Fruit fly (Drosophila melanogaster) whole organism, wandering third instar larva: ENCODE results near the gene Nmt.

ENCODE experiments used
- Abd-B ChIP-seq: fragments of >200 bp; optimal IDR thresholded peaks from 2 replicates; lab custom pipeline; 2017; ENCODE audit warnings: missing biosample characterization, missing genetic modification characterization
- CG32264 ChIP-seq: fragments of 200-800 bp; sonication (Bioruptor generic); optimal IDR thresholded peaks from 2 replicates; lab custom pipeline; 2016; ENCODE audit warnings: missing biosample characterization, missing genetic modification characterization
- CG9705 ChIP-seq: fragments of 200-800 bp; sonication (Bioruptor generic); optimal IDR thresholded peaks from 2 replicates; lab custom pipeline; 2018; ENCODE audit warnings: missing biosample characterization, mild to moderate bottlenecking, missing genetic modification characterization
- CrebA ChIP-seq: fragments of 200-800 bp; sonication (Bioruptor generic); optimal IDR thresholded peaks from 2 replicates; lab custom pipeline; 2016; ENCODE audit warnings: missing biosample characterization, mild to moderate bottlenecking, missing genetic modification characterization, borderline replicate concordance
- Dfd ChIP-seq: fragments of >200 bp; optimal IDR thresholded peaks from 2 replicates; lab custom pipeline; 2017; ENCODE audit warnings: missing biosample characterization, missing genetic modification characterization
- Dif ChIP-seq: fragments of 200-275, 200-300 bp; sonication (Bioruptor generic); optimal IDR thresholded peaks from 2 replicates; lab custom pipeline; 2018; ENCODE audit warnings: missing biosample characterization, missing genetic modification characterization; ENCODE audit not compliant: partially characterized antibody
- GATAd ChIP-seq: sonication (Bioruptor generic); optimal IDR thresholded peaks from 2 replicates; lab custom pipeline; 2016; ENCODE audit warnings: missing biosample characterization, missing genetic modification characterization
- HLH106 ChIP-seq: fragments of 200-800 bp; optimal IDR thresholded peaks from 3 replicates; lab custom pipeline; 2019; ENCODE audit warnings: missing biosample characterization, mild to moderate bottlenecking, missing genetic modification characterization, moderate library complexity
- Hnf4 ChIP-seq: fragments of 200-800 bp; sonication (Bioruptor generic); optimal IDR thresholded peaks from 2 replicates; lab custom pipeline; 2016; ENCODE audit warnings: missing biosample characterization, mild to moderate bottlenecking, missing genetic modification characterization
- Hr78 ChIP-seq: fragments of >200 bp; optimal IDR thresholded peaks from 2 replicates; lab custom pipeline; 2017; ENCODE audit warnings: missing biosample characterization, missing genetic modification characterization
- Hr83 ChIP-seq: fragments of 200-300 bp; sonication (Bioruptor generic); optimal IDR thresholded peaks from 2 replicates; lab custom pipeline; 2016; ENCODE audit warnings: missing biosample characterization, mild to moderate bottlenecking, missing genetic modification characterization, moderate library complexity; ENCODE audit not compliant: poor library complexity, severe bottlenecking
- Mio ChIP-seq: sonication (Bioruptor generic); optimal IDR thresholded peaks from 2 replicates; lab custom pipeline; 2016; ENCODE audit warnings: missing biosample characterization, missing genetic modification characterization
- Myc ChIP-seq: fragments of >200 bp; optimal IDR thresholded peaks from 2 replicates; lab custom pipeline; 2017
- OdsH ChIP-seq: fragments of 200-800 bp; sonication (Bioruptor generic); optimal IDR thresholded peaks from 2 replicates; lab custom pipeline; 2016; ENCODE audit warnings: missing biosample characterization, mild to moderate bottlenecking, missing genetic modification characterization
- Rel ChIP-seq, 2 experiments: fragments of 200-800 bp; sonication (Bioruptor generic) in 1 of 2; optimal IDR thresholded peaks; 2 replicates in 1 of 2; 3 replicates in 1 of 2; lab custom pipeline; 2016 to 2019; ENCODE audit warnings: mild to moderate bottlenecking in 2 of 2, missing biosample characterization in 2 of 2, missing genetic modification characterization in 2 of 2, moderate library complexity in 1 of 2
- Sp1 ChIP-seq: fragments of 200-800 bp; sonication (Bioruptor generic); optimal IDR thresholded peaks from 3 replicates; lab custom pipeline; 2019; ENCODE audit warnings: missing biosample characterization, mild to moderate bottlenecking, missing genetic modification characterization, moderate library complexity
- Vsx2 ChIP-seq: fragments of 200-300, 225-300 bp; sonication (Bioruptor generic); optimal IDR thresholded peaks from 2 replicates; lab custom pipeline; 2018; ENCODE audit warnings: missing biosample characterization, missing genetic modification characterization; ENCODE audit not compliant: partially characterized antibody
- br ChIP-seq: fragments of 200-800 bp; sonication (Bioruptor generic); optimal IDR thresholded peaks from 2 replicates; lab custom pipeline; 2016; ENCODE audit warnings: missing biosample characterization, missing genetic modification characterization
- dmrt93B ChIP-seq: fragments of 200-800 bp; sonication (Bioruptor generic); optimal IDR thresholded peaks from 2 replicates; lab custom pipeline; 2018; ENCODE audit warnings: missing biosample characterization, mild to moderate bottlenecking, missing genetic modification characterization
- ey ChIP-seq: fragments of 200-800 bp; sonication (Bioruptor generic); optimal IDR thresholded peaks from 2 replicates; lab custom pipeline; 2016; ENCODE audit warnings: missing biosample characterization, missing genetic modification characterization
- foxo ChIP-seq, 2 experiments: fragments of 200-800 bp; sonication (Bioruptor generic); optimal IDR thresholded peaks; 2 replicates in 1 of 2; 3 replicates in 1 of 2; lab custom pipeline; 2016 to 2017; ENCODE audit warnings: missing biosample characterization in 2 of 2, missing genetic modification characterization in 2 of 2
- fru ChIP-seq: fragments of 200-800 bp; sonication (Bioruptor generic); optimal IDR thresholded peaks from 3 replicates; lab custom pipeline; 2016; ENCODE audit warnings: missing biosample characterization, mild to moderate bottlenecking, missing genetic modification characterization
- h ChIP-seq: fragments of 200-800 bp; sonication (Bioruptor generic); optimal IDR thresholded peaks from 3 replicates; lab custom pipeline; 2016; ENCODE audit warnings: missing biosample characterization, mild to moderate bottlenecking, missing genetic modification characterization
- jim ChIP-seq: fragments of 175-275, 200-325 bp; sonication (Bioruptor generic); optimal IDR thresholded peaks from 2 replicates; lab custom pipeline; 2016; ENCODE audit warnings: missing biosample characterization, mild to moderate bottlenecking, missing genetic modification characterization
- lola ChIP-seq: fragments of >200 bp; optimal IDR thresholded peaks from 2 replicates; lab custom pipeline; 2017; ENCODE audit warnings: missing biosample characterization, missing genetic modification characterization
- pan ChIP-seq: fragments of >200 bp; optimal IDR thresholded peaks from 2 replicates; lab custom pipeline; 2017
- psq ChIP-seq: fragments of 200-800 bp; sonication (Bioruptor generic); optimal IDR thresholded peaks from 3 replicates; lab custom pipeline; 2017; ENCODE audit warnings: missing biosample characterization, mild to moderate bottlenecking, missing genetic modification characterization, moderate library complexity
- rgr ChIP-seq: fragments of 200-800 bp; sonication (Bioruptor generic); optimal IDR thresholded peaks from 3 replicates; lab custom pipeline; 2016; ENCODE audit warnings: missing biosample characterization, mild to moderate bottlenecking, missing genetic modification characterization
- sage ChIP-seq: fragments of 200-800 bp; sonication (Bioruptor generic); optimal IDR thresholded peaks from 2 replicates; lab custom pipeline; 2016; ENCODE audit warnings: missing biosample characterization, mild to moderate bottlenecking, missing genetic modification characterization
- sv ChIP-seq: fragments of 200-800 bp; sonication (Bioruptor generic); optimal IDR thresholded peaks from 3 replicates; lab custom pipeline; 2016; ENCODE audit warnings: missing biosample characterization, missing genetic modification characterization
- tai ChIP-seq: sonication (Bioruptor generic); optimal IDR thresholded peaks from 2 replicates; lab custom pipeline; 2016; ENCODE audit warnings: missing biosample characterization, missing genetic modification characterization
- usp ChIP-seq: fragments of >200 bp; optimal IDR thresholded peaks from 2 replicates; lab custom pipeline; 2017; ENCODE audit warnings: missing biosample characterization, missing genetic modification characterization
- woc ChIP-seq: sonication (Bioruptor generic); optimal IDR thresholded peaks from 2 replicates; lab custom pipeline; 2016; ENCODE audit warnings: missing biosample characterization, mild to moderate bottlenecking, missing genetic modification characterization

Nmt gene

DNA sequence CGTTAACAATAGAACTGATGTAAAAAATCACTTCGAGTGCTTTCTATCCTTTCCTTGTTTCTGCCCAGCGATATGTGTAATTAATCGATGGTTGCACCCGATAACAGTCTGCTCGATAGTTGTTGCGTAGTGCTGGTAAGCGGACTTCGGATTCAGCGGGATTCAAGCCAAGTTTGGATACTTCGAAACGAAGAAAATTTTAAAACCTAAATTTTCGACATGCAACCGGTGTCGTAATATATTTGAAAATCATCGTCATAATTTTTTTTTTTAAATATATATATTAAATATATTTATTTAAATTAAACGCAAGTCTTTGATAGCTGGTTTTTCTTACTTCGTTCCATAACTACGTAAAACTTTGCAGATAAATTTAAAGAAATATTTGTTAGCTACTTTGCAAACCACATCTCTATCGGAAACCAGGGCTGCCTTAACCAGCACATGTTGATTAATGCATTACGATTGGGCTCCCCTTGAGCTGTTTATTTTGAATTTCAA, 19.6 kb upstream of the Nmt start, which contains the start of the genes UbcE2M and Dhps:
Gene UbcE2M, minus strand, starts transcription at position 209 of the 501 bp plus-strand sequence.
Gene Dhps, plus strand, starts transcription at position 429 of the 501 bp plus-strand sequence.
- TF ChIP-seq GATAd (peak; percentile 0), woc (GFP tag; lab: Kevin White, UChicago) (peak; percentile 46), CrebA (no peak), pan (lab: Kevin White, UChicago) (no peak), rgr (GFP tag; lab: Kevin White, UChicago) (peak; percentile 72), CG9705 (GFP tag; lab: Kevin White, UChicago) (peak; percentile 67), Rel (GFP tag; optimal IDR thresholded peaks at IDR 0.05; lab: Kevin White, UChicago) (no peak), Rel (tag; optimal IDR thresholded peaks at IDR 0.05; lab: Kevin White, UChicago) (no peak), Mio (GFP tag; lab: Kevin White, UChicago) (no peak), psq (peak; percentile 78), Vsx2 (GFP tag; lab: Kevin White, UChicago) (no peak), h (GFP tag; lab: Kevin White, UChicago) (peak; percentile 68), Sp1 (GFP tag; lab: Kevin White, UChicago) (peak; percentile 76), foxo (GFP tag; optimal IDR thresholded peaks at IDR 0.05; lab: Kevin White, UChicago) (peak in 1 of 2 experiments; percentile 77), Myc (peak; percentile 90), Hr78 (no peak), Abd-B (GFP tag; lab: Kevin White, UChicago) (no peak), OdsH (peak; percentile 61), br (peak; percentile 42), Hnf4 (no peak), ey (GFP tag; lab: Kevin White, UChicago) (peak; percentile 54), dmrt93B (GFP tag; lab: Kevin White, UChicago) (peak; percentile 86), Hr83 (GFP tag; lab: Kevin White, UChicago) (peak; percentile 40), HLH106 (tag; lab: Kevin White, UChicago) (peak; percentile 79), lola (GFP tag; lab: Kevin White, UChicago) (no peak)

dm6 chr3L:8193016-8193415, 14.8 kb upstream of the Nmt start, which contains the start of gene CG7387:
TSS of gene CG7387 (minus strand) at chr3L:8193116.
- no peak for TF ChIP-seq Hnf4
- no peak for TF ChIP-seq rgr (GFP tag; lab: Kevin White, UChicago)
- TF ChIP-seq Dif: no peak
- TF ChIP-seq jim (GFP tag; lab: Kevin White, UChicago): no peak
- no peak for TF ChIP-seq woc (GFP tag; lab: Kevin White, UChicago)
- TF ChIP-seq sage (GFP tag; lab: Kevin White, UChicago): no peak
- TF ChIP-seq Myc: no peak
- TF ChIP-seq tai (GFP tag; lab: Kevin White, UChicago): no peak
- TF ChIP-seq pan (lab: Kevin White, UChicago): no peak
- no peak for TF ChIP-seq Dfd (GFP tag; lab: Kevin White, UChicago)
- TF ChIP-seq fru (GFP tag; lab: Kevin White, UChicago): no peak
- TF ChIP-seq Hr83 (GFP tag; lab: Kevin White, UChicago): no peak
- TF ChIP-seq OdsH: no peak
- TF ChIP-seq usp (GFP tag; lab: Kevin White, UChicago): no peak
- TF ChIP-seq Mio (GFP tag; lab: Kevin White, UChicago): no peak
- no peak for TF ChIP-seq sv
- TF ChIP-seq CG32264: no peak
- TF ChIP-seq, all 38 proteins: peak for 0

dm6 chr3L:8191042-8191613, 12.9 kb upstream of the Nmt start, which contains the start of gene MED24:
TSS of gene MED24 (plus strand) at chr3L:8191270.
- TF ChIP-seq usp (GFP tag; lab: Kevin White, UChicago) (no peak), tai (GFP tag; lab: Kevin White, UChicago) (no peak), rgr (GFP tag; lab: Kevin White, UChicago) (peak; percentile 35), Myc (no peak)

- TF ChIP-seq Rel (GFP tag; optimal IDR thresholded peaks at IDR 0.05; lab: Kevin White, UChicago) (no peak), Rel (tag; optimal IDR thresholded peaks at IDR 0.05; lab: Kevin White, UChicago) (no peak), CG9705 (GFP tag; lab: Kevin White, UChicago) (no peak)
These were observed 11.0 kb upstream of the Nmt start for dm6 chr3L:8189234-8189633.
